Worm (Caenorhabditis elegans) whole organism, L4/young adult: ENCODE measurements around the gene srp-3.

ENCODE experiments used
- W03F9.2 ChIP-seq: fragments of 150-350 bp; optimal IDR thresholded peaks from 2 replicates; lab custom pipeline; 2014; ENCODE audit warnings: missing biosample characterization, missing genetic modification characterization
- dao-5 ChIP-seq: sonication (generic microtip); optimal IDR thresholded peaks from 2 replicates; lab custom pipeline; 2016; ENCODE audit warnings: missing genotype, missing genetic modification characterization, moderate library complexity, missing compliant biosample characterization
- him-1 ChIP-seq: sonication (generic microtip); optimal IDR thresholded peaks from 2 replicates; lab custom pipeline; 2016; ENCODE audit warnings: missing genotype, missing genetic modification reagents, missing genetic modification characterization, missing compliant biosample characterization

The srp-3 gene

DNA sequence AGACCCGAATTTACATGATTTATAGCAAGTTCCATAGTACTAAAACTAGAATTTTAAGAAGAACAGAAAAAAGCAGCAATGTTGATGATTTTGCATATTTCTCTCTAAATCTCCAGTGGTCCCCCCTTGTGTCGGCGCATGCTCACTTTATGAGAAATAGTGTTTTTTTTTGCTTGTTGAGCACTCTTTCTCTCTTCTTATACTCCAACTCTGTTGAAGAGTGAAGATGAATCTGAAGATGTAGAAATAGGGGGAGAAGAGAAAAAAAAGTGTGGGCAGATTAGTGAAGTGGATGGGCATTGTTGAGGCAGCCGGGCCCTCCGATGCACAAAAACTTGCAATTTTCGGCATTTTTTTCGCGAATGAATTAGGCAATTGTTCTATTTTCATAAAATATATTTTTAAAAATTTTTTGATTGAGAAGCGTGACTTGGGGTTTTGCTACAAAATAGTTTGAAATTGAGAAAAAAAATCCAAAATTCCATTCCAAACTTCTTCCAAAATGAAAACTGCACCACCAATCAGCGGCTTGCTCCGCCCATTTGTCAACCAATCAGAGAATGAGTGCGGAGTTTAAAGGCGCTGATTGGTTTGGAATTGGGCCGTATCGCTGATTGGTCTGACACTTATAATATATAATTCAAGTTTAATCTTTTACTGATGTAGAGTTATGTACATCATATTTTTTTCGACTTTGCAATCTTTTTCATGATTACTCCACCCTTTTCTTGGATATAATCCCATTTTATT lies 32.0 kb downstream of the srp-3 start:
- TF ChIP-seq W03F9.2 (tag; lab: Kevin White, UChicago): no peak
- TF ChIP-seq dao-5: no peak
- TF ChIP-seq him-1 (tag; lab: Kevin White, UChicago): no peak

DNA sequence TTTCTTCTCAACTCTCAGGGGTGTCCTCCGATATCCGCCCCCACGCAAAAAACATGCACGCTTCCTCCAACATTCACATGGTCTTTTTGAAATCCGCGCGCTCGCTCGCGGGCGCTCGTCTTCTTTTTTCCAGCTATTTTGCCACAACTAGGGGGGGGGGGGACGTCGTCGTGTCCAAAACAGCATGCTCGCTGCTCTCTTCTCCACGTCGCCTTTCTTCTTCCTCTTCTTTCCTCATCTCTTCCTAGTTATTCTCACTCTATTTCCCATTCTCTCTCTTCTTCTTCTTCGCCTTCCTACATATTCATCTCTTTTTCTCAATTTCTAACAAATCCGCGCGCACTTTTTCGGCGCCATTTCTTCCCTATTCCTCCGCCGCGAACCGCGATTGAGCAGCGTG lies 34.8 kb downstream of the srp-3 start:
- TF ChIP-seq W03F9.2 (tag; lab: Kevin White, UChicago): no peak
- no peak for TF ChIP-seq dao-5
- TF ChIP-seq him-1 (tag; lab: Kevin White, UChicago): peak; percentile 48

DNA sequence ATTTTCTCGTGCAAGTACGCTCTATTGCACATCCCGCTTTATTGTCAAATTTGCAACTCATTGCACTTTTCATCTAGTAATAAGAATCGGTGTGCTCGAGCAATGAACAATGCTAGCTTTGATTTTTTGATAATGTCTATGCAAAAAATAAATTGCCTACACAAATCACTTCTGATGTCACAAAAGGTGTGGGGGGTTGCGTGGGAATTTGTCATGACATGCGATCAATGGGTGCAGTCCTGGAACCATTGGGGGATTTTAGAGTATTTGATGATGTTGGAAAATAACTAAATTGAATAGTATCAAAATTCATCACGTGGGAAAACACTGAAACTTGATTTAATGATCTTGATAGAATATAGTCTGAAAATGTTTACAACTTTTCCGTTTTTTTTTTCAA lies 37.2 kb downstream of the srp-3 start:
- no peak for TF ChIP-seq him-1 (tag; lab: Kevin White, UChicago)

- no peak for TF ChIP-seq dao-5
- TF ChIP-seq him-1 (tag; lab: Kevin White, UChicago): no peak
- no peak for TF ChIP-seq W03F9.2 (tag; lab: Kevin White, UChicago)
Measured at ce11 chrV:1955246-1955645, 46.6 kb downstream of the srp-3 start.

- TF ChIP-seq W03F9.2 (tag; lab: Kevin White, UChicago): no peak
- no peak for TF ChIP-seq him-1 (tag; lab: Kevin White, UChicago)
- no peak for TF ChIP-seq dao-5
Measured at ce11 chrV:1957110-1957509, 48.5 kb downstream of the srp-3 start, which contains the start of gene fipr-25. Gene fipr-25 (plus strand): TSS chrV:1957410.
